Worm (Caenorhabditis elegans) whole organism, mixed stage, embryonic: ENCODE results near the gene F10G7.9.

ENCODE experiments used
- bed-3 ChIP-seq: fragments of 200-800 bp; sonication (Bioruptor generic); optimal IDR thresholded peaks from 3 replicates; lab custom pipeline; 2018; ENCODE audit warnings: mild to moderate bottlenecking, missing genetic modification characterization, moderate library complexity, missing compliant biosample characterization
- blmp-1 ChIP-seq: fragments of 150-350 bp; optimal IDR thresholded peaks from 2 replicates; lab custom pipeline; 2014; ENCODE audit warnings: missing biosample characterization, missing genetic modification characterization
- ceh-39 ChIP-seq: fragments of 150-350 bp; optimal IDR thresholded peaks from 2 replicates; lab custom pipeline; 2014; ENCODE audit warnings: missing biosample characterization, missing genetic modification characterization
- ceh-43 ChIP-seq: fragments of 200-800 bp; sonication (Bioruptor generic); optimal IDR thresholded peaks from 2 replicates; lab custom pipeline; 2018; ENCODE audit warnings: mild to moderate bottlenecking, missing genetic modification characterization, moderate library complexity, missing compliant biosample characterization
- ceh-83 ChIP-seq: fragments of 200-800 bp; sonication (Bioruptor generic); optimal IDR thresholded peaks from 2 replicates; lab custom pipeline; 2018; ENCODE audit warnings: mild to moderate bottlenecking, missing genetic modification characterization, missing compliant biosample characterization
- ces-1 ChIP-seq: fragments of 150-350 bp; optimal IDR thresholded peaks from 2 replicates; lab custom pipeline; 2014; ENCODE audit warnings: missing biosample characterization, missing genetic modification reagents, missing genetic modification characterization
- cnd-1 ChIP-seq: fragments of 200-800 bp; sonication (Bioruptor generic); optimal IDR thresholded peaks from 2 replicates; lab custom pipeline; 2018; ENCODE audit warnings: mild to moderate bottlenecking, missing genetic modification characterization, missing compliant biosample characterization
- drap-1 ChIP-seq: fragments of 200-800 bp; sonication (Bioruptor generic); optimal IDR thresholded peaks from 3 replicates; lab custom pipeline; 2018; ENCODE audit warnings: mild to moderate bottlenecking, missing genetic modification characterization, missing compliant biosample characterization
- elt-1 ChIP-seq: sonication (generic microtip); optimal IDR thresholded peaks from 2 replicates; lab custom pipeline; 2017; ENCODE audit warnings: missing genetic modification characterization, mild to moderate bottlenecking, missing compliant biosample characterization, antibody characterized with exemption, moderate library complexity, borderline replicate concordance; ENCODE audit not compliant: insufficient read depth
- elt-3 ChIP-seq: fragments of 150-350 bp; optimal IDR thresholded peaks from 2 replicates; lab custom pipeline; 2014; ENCODE audit warnings: missing biosample characterization, missing genetic modification characterization
- flh-1 ChIP-seq: fragments of 200-800 bp; sonication (Bioruptor generic); optimal IDR thresholded peaks from 2 replicates; lab custom pipeline; 2018; ENCODE audit warnings: mild to moderate bottlenecking, missing genetic modification characterization, moderate library complexity, missing compliant biosample characterization
- ham-2 ChIP-seq: fragments of 200-800 bp; sonication (Bioruptor generic); optimal IDR thresholded peaks from 2 replicates; lab custom pipeline; 2018; ENCODE audit warnings: mild to moderate bottlenecking, missing genetic modification characterization, missing compliant biosample characterization
- lin-13 ChIP-seq: fragments of 150-350 bp; optimal IDR thresholded peaks from 2 replicates; lab custom pipeline; 2014; ENCODE audit warnings: missing biosample characterization, missing genetic modification characterization
- lin-32 ChIP-seq: fragments of 200-800 bp; sonication (Bioruptor generic); optimal IDR thresholded peaks from 2 replicates; lab custom pipeline; 2018; ENCODE audit warnings: mild to moderate bottlenecking, missing genetic modification characterization, missing compliant biosample characterization
- lsy-2 ChIP-seq: fragments of 150-350 bp; optimal IDR thresholded peaks from 2 replicates; lab custom pipeline; 2014; ENCODE audit warnings: missing biosample characterization, missing genetic modification characterization
- mep-1 ChIP-seq: fragments of 150-350 bp; optimal IDR thresholded peaks from 2 replicates; lab custom pipeline; 2017; ENCODE audit warnings: missing biosample characterization, missing genetic modification reagents, missing genetic modification characterization, inconsistent platforms
- mls-2 ChIP-seq: sonication (generic microtip); optimal IDR thresholded peaks from 2 replicates; lab custom pipeline; 2016; ENCODE audit warnings: mild to moderate bottlenecking, missing genetic modification characterization, moderate library complexity, missing compliant biosample characterization
- nhr-12 ChIP-seq: fragments of 150-350 bp; optimal IDR thresholded peaks from 2 replicates; lab custom pipeline; 2014; ENCODE audit warnings: missing biosample characterization, missing genetic modification characterization
- nhr-2 ChIP-seq: fragments of 150-350 bp; optimal IDR thresholded peaks from 2 replicates; lab custom pipeline; 2014; ENCODE audit warnings: missing biosample characterization, missing genetic modification characterization
- nhr-237 ChIP-seq: fragments of 150-350 bp; optimal IDR thresholded peaks from 2 replicates; lab custom pipeline; 2014; ENCODE audit warnings: missing biosample characterization, missing genetic modification characterization
- nhr-28 ChIP-seq: fragments of 150-350 bp; optimal IDR thresholded peaks from 2 replicates; lab custom pipeline; 2014; ENCODE audit warnings: missing biosample characterization, missing genetic modification characterization
- nhr-76 ChIP-seq: sonication (generic microtip); optimal IDR thresholded peaks from 2 replicates; lab custom pipeline; 2017; ENCODE audit warnings: missing biosample characterization, missing genetic modification characterization
- sem-2 ChIP-seq: fragments of 200-800 bp; sonication (Bioruptor generic); optimal IDR thresholded peaks from 2 replicates; lab custom pipeline; 2018; ENCODE audit warnings: mild to moderate bottlenecking, missing genetic modification characterization, missing compliant biosample characterization
- snpc-4 ChIP-seq: fragments of 150-350 bp; optimal IDR thresholded peaks from 2 replicates; lab custom pipeline; 2014; ENCODE audit warnings: missing biosample characterization, missing genetic modification characterization
- sptf-1 ChIP-seq: sonication (generic microtip); optimal IDR thresholded peaks from 2 replicates; lab custom pipeline; 2017; ENCODE audit warnings: mild to moderate bottlenecking, missing genetic modification characterization, moderate library complexity, missing compliant biosample characterization
- tbx-8 ChIP-seq: fragments of 200-800 bp; sonication (Bioruptor generic); optimal IDR thresholded peaks from 2 replicates; lab custom pipeline; 2018; ENCODE audit warnings: mild to moderate bottlenecking, missing genetic modification characterization, moderate library complexity, missing compliant biosample characterization
- unc-120 ChIP-seq: sonication (generic microtip); optimal IDR thresholded peaks from 2 replicates; lab custom pipeline; 2017; ENCODE audit warnings: missing genetic modification characterization, missing compliant biosample characterization; ENCODE audit not compliant: poor library complexity, severe bottlenecking
- unc-39 ChIP-seq: fragments of 150-350 bp; optimal IDR thresholded peaks from 2 replicates; lab custom pipeline; 2014; ENCODE audit warnings: missing biosample characterization, missing genetic modification characterization
- unc-62 ChIP-seq: fragments of 150-350 bp; optimal IDR thresholded peaks from 2 replicates; lab custom pipeline; 2014; ENCODE audit warnings: missing biosample characterization, missing genetic modification reagents, missing genetic modification characterization
- zip-8 ChIP-seq: fragments of 150-350 bp; optimal IDR thresholded peaks from 2 replicates; lab custom pipeline; 2014; ENCODE audit warnings: missing biosample characterization, missing genetic modification characterization
- ztf-11 ChIP-seq: fragments of 150-350 bp; optimal IDR thresholded peaks from 2 replicates; lab custom pipeline; 2014; ENCODE audit warnings: missing biosample characterization, missing genetic modification characterization

Gene F10G7.9

ce11 chrII:4733848-4734247 is 27.6 kb upstream of the F10G7.9 start, which contains the start of gene F41C3.11:
Gene F41C3.11 (minus strand): TSS chrII:4733948.
- TF ChIP-seq ceh-43 (no peak), snpc-4 (tag; lab: Kevin White, UChicago) (no peak), ceh-39 (tag; lab: Kevin White, UChicago) (no peak), drap-1 (GFP tag; lab: Kevin White, UChicago) (no peak), ces-1 (GFP tag; lab: Kevin White, UChicago) (no peak), zip-8 (tag; lab: Kevin White, UChicago) (no peak), lin-13 (tag; lab: Kevin White, UChicago) (no peak), tbx-8 (GFP tag; lab: Kevin White, UChicago) (no peak), elt-1 (tag; lab: Kevin White, UChicago) (no peak), sem-2 (GFP tag; lab: Kevin White, UChicago) (no peak), ceh-83 (GFP tag; lab: Kevin White, UChicago) (no peak), unc-39 (tag; lab: Kevin White, UChicago) (no peak), flh-1 (GFP tag; lab: Kevin White, UChicago) (no peak), lsy-2 (tag; lab: Kevin White, UChicago) (no peak), ham-2 (no peak), nhr-76 (tag; lab: Kevin White, UChicago) (no peak), unc-120 (tag; lab: Kevin White, UChicago) (no peak)

- TF ChIP-seq nhr-12 (tag; lab: Kevin White, UChicago) (no peak), sem-2 (GFP tag; lab: Kevin White, UChicago) (no peak), lin-13 (tag; lab: Kevin White, UChicago) (no peak), mls-2 (tag; lab: Kevin White, UChicago) (no peak), zip-8 (tag; lab: Kevin White, UChicago) (no peak), elt-1 (tag; lab: Kevin White, UChicago) (no peak), lin-32 (GFP tag; lab: Kevin White, UChicago) (no peak), nhr-28 (tag; lab: Kevin White, UChicago) (no peak), drap-1 (GFP tag; lab: Kevin White, UChicago) (no peak), sptf-1 (no peak), ham-2 (no peak), mep-1 (tag; lab: Kevin White, UChicago) (no peak), nhr-2 (tag; lab: Kevin White, UChicago) (no peak), unc-39 (tag; lab: Kevin White, UChicago) (no peak), snpc-4 (tag; lab: Kevin White, UChicago) (no peak), unc-62 (GFP tag; lab: Kevin White, UChicago) (no peak), nhr-237 (tag; lab: Kevin White, UChicago) (no peak), unc-120 (tag; lab: Kevin White, UChicago) (no peak), cnd-1 (tag; lab: Kevin White, UChicago) (no peak), bed-3 (GFP tag; lab: Kevin White, UChicago) (no peak)
Measured at ce11 chrII:4729733-4730132, 23.4 kb upstream of the F10G7.9 start, which contains the start of gene F41C3.7. Gene F41C3.7 (plus strand): TSS chrII:4730033.

- no peak for TF ChIP-seq ceh-39 (tag; lab: Kevin White, UChicago)
- no peak for TF ChIP-seq ceh-43
- no peak for TF ChIP-seq ceh-83 (GFP tag; lab: Kevin White, UChicago)
Measured at ce11 chrII:4728687-4729086, 22.4 kb upstream of the F10G7.9 start.

- no peak for TF ChIP-seq nhr-76 (tag; lab: Kevin White, UChicago)
- TF ChIP-seq nhr-237 (tag; lab: Kevin White, UChicago), result no peak
- no peak for TF ChIP-seq nhr-2 (tag; lab: Kevin White, UChicago)
Measured at ce11 chrII:4727769-4728168, 21.5 kb upstream of the F10G7.9 start, which contains the start of gene ttr-41. Gene ttr-41 (minus strand): TSS chrII:4727869.

ce11 chrII:4726750-4727384 is 20.6 kb upstream of the F10G7.9 start:
- TF ChIP-seq blmp-1 (no peak), cnd-1 (tag; lab: Kevin White, UChicago) (no peak), nhr-237 (tag; lab: Kevin White, UChicago) (no peak), unc-62 (GFP tag; lab: Kevin White, UChicago) (no peak), zip-8 (tag; lab: Kevin White, UChicago) (no peak), lsy-2 (tag; lab: Kevin White, UChicago) (no peak), ces-1 (GFP tag; lab: Kevin White, UChicago) (no peak), unc-120 (tag; lab: Kevin White, UChicago) (no peak), ztf-11 (no peak), elt-3 (tag; lab: Kevin White, UChicago) (no peak), drap-1 (GFP tag; lab: Kevin White, UChicago) (no peak), ceh-43 (no peak), lin-32 (GFP tag; lab: Kevin White, UChicago) (no peak)
